Worm (Caenorhabditis elegans) whole organism, dauer: ENCODE results near the gene rol-8.

ENCODE experiments used
- unc-62 ChIP-seq: sonication (generic microtip); optimal IDR thresholded peaks from 2 replicates; lab custom pipeline; 2017; ENCODE audit warnings: missing biosample characterization, missing genetic modification reagents, missing genetic modification characterization

Gene rol-8

DNA sequence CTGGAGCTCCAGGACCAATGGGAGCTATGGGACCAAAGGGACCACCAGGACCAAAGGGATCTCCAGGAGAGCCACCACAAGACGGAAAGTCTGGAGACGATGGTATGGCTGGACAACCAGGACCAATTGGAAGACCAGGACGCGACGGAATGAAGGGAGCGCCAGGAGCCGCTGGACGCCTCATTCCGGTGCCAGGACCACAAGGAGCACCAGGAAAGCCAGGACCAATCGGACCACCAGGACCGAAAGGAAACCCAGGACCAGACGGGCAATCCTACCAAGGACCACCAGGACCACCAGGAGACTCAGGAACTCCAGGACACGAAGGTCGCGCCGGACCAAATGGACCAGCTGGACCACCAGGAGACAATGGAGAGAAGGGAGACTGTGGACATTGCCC, 874 bp downstream of the rol-8 start:
- no peak for TF ChIP-seq unc-62

DNA sequence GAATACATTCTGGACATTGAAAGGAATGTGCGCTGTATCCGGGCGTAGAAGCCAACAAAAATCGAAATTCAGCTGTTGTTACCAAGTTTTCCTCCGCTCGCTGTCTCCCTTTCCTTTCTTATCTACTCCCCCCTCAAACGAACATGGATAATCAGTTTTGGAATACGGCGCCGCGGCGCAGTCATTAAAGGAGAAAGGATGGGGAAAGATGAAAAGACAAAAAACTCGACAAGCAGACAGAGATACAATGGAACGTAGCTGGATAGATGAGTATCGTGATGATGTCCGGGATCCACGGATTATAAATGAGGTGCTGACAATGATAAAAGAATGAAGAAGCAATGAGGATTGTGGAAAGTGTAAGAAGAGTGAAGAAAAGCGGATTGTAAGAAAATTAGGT, 1.5 kb downstream of the rol-8 start:
- no peak for TF ChIP-seq unc-62

DNA sequence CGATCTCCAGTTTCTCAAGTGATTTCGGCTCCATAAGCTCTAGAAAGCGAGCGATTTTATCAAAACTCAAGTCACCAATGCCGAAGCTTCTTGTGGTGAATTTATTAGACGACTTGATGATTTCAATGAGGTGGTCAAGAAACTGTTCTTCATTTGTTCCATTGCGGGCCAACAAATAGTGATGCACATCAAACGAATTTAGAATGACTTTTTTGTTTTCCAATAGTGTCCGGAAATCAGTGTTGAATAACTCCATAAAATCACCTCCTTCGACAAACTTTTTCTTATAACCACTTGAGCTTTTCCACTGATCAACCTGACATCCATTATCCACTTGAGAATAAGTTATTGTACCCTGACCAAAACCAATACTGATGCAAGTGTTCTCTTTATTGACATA, 3.4 kb downstream of the rol-8 start:
- no peak for TF ChIP-seq unc-62

- no peak for TF ChIP-seq unc-62
Observed at ce11 chrII:7548044-7548443, 4.1 kb downstream of the rol-8 start, which contains the start of gene fbxa-224. Gene fbxa-224, minus strand, starts transcription at chrII:7548144.

ce11 chrII:7549035-7549434, 5.1 kb downstream of the rol-8 start, which contains the start of gene tph-1:
Gene tph-1, plus strand, starts transcription at chrII:7549335.
- TF ChIP-seq unc-62 = no peak

DNA sequence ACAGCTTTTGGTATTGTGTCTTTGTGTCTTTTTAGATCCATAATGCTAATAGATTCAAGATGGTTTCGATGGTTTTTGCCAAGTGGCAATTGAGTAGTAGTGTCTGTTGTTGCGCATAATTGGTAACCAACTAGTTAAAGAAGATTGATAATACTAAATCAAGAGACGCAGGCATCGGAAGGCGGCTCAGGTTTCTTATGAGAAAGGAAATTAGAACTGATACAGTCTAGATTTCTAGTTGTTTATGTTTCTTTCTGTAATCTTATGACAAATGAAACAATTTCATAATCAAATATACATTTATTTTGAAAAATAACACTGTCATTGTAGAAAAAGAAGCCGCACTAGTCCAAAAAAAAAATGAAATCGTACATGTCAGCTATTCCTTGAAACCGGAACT, 9.9 kb downstream of the rol-8 start, which contains the start of gene ZK1290.10:
ZK1290.10 (minus strand) TSS at position 101 of the 400 bp plus-strand sequence.
- TF ChIP-seq unc-62 = no peak

DNA sequence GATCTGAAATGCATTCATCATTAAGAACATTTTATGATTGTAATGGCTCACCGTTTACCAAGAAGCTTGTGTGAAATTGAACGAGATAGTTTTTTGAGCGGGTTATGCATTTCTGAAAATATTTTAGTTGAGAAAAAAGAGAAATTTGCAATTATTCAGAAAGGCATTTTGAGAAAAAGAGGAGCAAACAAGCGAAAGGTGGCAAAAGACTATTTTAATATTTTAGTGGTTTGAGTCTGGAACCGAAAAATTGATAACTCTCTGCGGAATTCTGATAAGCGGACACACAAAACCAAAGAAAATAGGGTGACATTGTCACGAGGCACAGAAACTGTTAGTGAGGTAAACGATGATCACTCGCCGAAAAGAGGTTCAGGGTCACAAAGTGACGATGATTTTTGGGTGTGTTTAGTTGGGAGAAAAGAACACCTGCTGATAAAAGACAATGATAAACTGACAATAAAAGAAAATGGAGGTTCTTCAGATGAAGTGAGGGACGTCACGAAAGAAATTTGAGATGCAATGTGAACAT, 10.9 kb downstream of the rol-8 start:
- TF ChIP-seq unc-62 = no peak

DNA sequence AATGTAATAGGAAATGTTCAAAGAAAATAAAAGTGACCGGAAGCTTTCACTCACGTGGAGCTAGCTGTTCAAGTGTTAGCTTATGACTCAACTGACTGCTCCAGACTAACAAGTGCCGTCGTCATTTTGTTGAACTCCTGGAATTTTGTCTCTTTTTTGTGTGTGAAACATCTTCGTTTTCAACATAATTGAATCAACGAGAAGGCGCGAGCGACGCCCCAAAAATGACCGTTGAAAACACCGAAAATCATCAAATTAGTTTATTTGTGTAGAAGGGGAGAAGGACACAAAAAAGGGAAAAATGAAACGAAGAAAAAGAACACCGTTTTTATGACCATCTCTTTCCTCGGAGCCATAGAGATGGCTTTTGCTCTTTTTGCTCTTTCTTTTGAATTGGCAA, 11.5 kb downstream of the rol-8 start, which contains the start of gene ZK1290.14:
ZK1290.14 (minus strand) TSS at position 139 of the 400 bp plus-strand sequence.
- TF ChIP-seq unc-62 = no peak

DNA sequence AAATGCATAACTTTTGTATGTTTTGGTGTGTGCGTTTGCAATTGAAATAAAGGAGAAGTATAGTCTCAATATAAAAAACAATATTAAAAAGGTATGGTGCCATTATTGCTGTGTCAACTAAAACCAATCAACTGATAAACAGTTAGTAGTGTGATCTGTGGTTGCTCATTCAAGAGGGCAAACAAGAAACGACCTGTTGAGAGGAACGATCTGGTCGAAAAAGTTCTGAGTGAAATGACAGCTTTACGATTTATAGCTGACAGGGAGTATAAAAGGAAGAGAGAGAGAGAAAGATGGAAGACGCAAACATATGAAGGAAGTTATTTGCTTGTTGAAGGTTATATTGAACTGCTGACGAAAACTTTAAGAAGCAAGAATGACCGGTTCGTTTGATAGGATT, 14.1 kb downstream of the rol-8 start:
- no peak for TF ChIP-seq unc-62

DNA sequence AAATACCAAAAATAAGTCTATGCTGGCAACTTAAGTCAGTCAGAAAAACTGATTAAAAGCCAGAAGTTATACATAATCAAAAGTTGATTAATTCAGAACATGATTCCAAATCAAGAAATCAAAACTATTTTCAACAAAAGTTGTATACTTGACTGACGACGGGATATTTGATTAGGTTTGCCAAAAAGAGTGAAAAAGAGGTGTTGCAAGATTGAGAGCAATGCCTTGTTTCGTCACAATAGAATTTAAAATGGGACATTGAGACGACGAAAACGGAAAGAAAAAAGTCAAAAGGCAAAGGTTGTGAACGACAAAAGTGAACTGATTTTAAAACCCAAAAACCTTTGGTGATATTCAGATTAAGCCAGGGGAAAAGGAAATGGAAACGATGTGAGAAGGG, 15.0 kb downstream of the rol-8 start:
- TF ChIP-seq unc-62 = no peak

DNA sequence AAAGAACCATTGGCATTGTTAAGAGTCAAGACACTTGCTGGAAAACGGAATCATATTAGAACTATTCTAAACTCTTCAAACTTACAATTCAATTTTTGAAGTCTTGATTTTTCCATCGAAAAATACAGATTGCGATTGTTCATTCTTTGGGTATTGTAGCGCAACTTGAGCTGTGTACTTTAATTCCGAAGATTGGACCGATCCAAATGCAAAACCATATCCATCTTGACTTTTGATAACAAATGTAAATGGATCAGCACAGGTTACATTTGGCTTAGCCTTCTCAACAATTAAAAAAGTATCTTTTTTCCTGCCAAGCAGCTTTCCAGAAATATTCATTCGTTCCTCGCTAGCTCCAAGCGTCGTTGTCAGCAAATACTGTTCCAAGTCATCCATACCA, 16.9 kb downstream of the rol-8 start:
- TF ChIP-seq unc-62 = no peak

ce11 chrII:7561494-7561893, 17.6 kb downstream of the rol-8 start, which contains the start of the genes ZK1290.11 and ZK1290.1:
Gene ZK1290.11, minus strand, starts transcription at chrII:7561594.
Gene ZK1290.1, plus strand, starts transcription at chrII:7561764.
- TF ChIP-seq unc-62 = no peak

- TF ChIP-seq unc-62 = no peak
Observed at ce11 chrII:7562616-7563015, 18.7 kb downstream of the rol-8 start.

- no peak for TF ChIP-seq unc-62
Observed at ce11 chrII:7570305-7570704, 26.4 kb downstream of the rol-8 start, which contains the start of gene F35D2.3. Gene F35D2.3, plus strand, starts transcription at chrII:7570605.

ce11 chrII:7570820-7571219, 26.9 kb downstream of the rol-8 start:
- TF ChIP-seq unc-62 = no peak

- no peak for TF ChIP-seq unc-62
Observed at ce11 chrII:7574143-7574542, 30.2 kb downstream of the rol-8 start, which contains the start of gene F35D2.2. Gene F35D2.2, plus strand, starts transcription at chrII:7574443.

DNA sequence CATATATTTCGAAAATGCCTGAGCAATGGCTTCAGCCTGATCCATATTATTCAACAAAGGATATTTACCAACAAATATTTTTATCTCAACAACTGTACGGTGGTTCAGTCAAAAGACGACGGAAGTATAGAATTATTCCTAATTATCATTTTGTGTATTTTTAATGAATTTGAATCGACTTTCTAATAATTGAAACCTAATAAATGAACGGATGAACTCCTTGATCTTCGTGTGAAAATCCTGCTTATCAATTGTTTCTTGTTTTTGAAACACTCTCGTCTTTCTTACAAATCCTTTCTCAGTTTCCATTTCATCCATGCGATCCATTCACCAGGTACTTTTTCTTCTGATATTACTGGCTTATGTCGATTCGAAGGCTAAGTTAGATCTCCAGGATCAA, 31.7 kb downstream of the rol-8 start, which contains the start of gene F35D2.1:
F35D2.1 (plus strand) TSS at position 301 of the 400 bp plus-strand sequence.
- no peak for TF ChIP-seq unc-62

DNA sequence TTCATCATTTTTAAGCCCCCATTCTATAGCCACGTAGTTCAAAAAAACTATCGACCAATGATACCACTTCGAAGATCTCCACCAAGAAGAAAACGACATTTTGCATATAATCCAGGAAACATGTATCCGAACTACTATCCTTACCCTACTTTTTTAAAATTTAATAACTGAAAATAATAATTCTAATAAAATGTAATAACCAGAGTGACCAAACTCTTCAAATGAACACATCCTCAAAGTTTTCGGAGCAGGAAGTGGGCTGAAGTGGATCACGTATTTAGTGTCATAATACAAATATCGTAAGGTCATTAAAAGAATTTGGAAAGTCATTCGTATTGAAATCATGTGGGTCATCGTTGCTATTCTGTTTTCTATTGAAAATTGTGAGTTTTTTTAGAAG, 33.5 kb downstream of the rol-8 start, which contains the start of gene F35D2.6:
F35D2.6 (plus strand) TSS at position 301 of the 400 bp plus-strand sequence.
- no peak for TF ChIP-seq unc-62

ce11 chrII:7583555-7583954, 39.6 kb downstream of the rol-8 start, which contains the start of gene mks-3:
Gene mks-3, minus strand, starts transcription at chrII:7583655.
- no peak for TF ChIP-seq unc-62
